Worm (Caenorhabditis elegans) whole organism, young adult: ENCODE results near the gene eif-1.

Experiments used
- B0019.2 ChIP-seq: fragments of 200-800 bp; sonication (Bioruptor generic); conservative IDR thresholded peaks from 2 replicates; pipeline ENCODE4 v1.3.6; 2022; ENCODE audit warnings: missing genetic modification reagents, missing genetic modification characterization, missing compliant biosample characterization
- F49E8.2 ChIP-seq: sonication (generic microtip); optimal IDR thresholded peaks from 3 replicates; lab custom pipeline; 2017; ENCODE audit warnings: missing genetic modification characterization, mild to moderate bottlenecking, missing compliant biosample characterization, antibody characterized with exemption, moderate library complexity; ENCODE audit not compliant: insufficient read depth
- T07F8.4 ChIP-seq: sonication (generic microtip); optimal IDR thresholded peaks from 2 replicates; lab custom pipeline; 2016; ENCODE audit warnings: mild to moderate bottlenecking, missing genetic modification characterization, moderate library complexity, missing compliant biosample characterization
- T26A5.8 ChIP-seq: sonication (generic microtip); optimal IDR thresholded peaks from 2 replicates; lab custom pipeline; 2016; ENCODE audit warnings: missing genetic modification characterization, missing compliant biosample characterization
- Y53G8AR.9 ChIP-seq: fragments of 200-800 bp; sonication (Bioruptor generic); conservative IDR thresholded peaks from 2 replicates; pipeline ENCODE4 v1.3.6; 2022; ENCODE audit warnings: missing genetic modification reagents, missing genetic modification characterization, missing compliant biosample characterization
- Y95B8A.8 ChIP-seq: fragments of 200-800 bp; sonication (Bioruptor generic); IDR thresholded peaks from 2 replicates; pipeline ENCODE4 v1.3.6; 2022; ENCODE audit warnings: missing genetic modification reagents, missing genetic modification characterization, missing compliant biosample characterization
- akir-1 ChIP-seq: fragments of 200-800 bp; sonication (Bioruptor generic); optimal IDR thresholded peaks from 2 replicates; lab custom pipeline; 2018; ENCODE audit warnings: mild to moderate bottlenecking, missing genetic modification characterization, moderate library complexity, missing compliant biosample characterization
- aptf-3 ChIP-seq: fragments of 200-800 bp; sonication (Bioruptor generic); IDR thresholded peaks from 2 replicates; pipeline ENCODE4 v1.3.6; 2022; ENCODE audit warnings: missing genetic modification characterization, missing compliant biosample characterization
- atf-7 ChIP-seq: sonication (generic microtip); optimal IDR thresholded peaks from 2 replicates; lab custom pipeline; 2017; ENCODE audit warnings: mild to moderate bottlenecking, missing genetic modification characterization, missing compliant biosample characterization
- athp-1 ChIP-seq: sonication (generic microtip); optimal IDR thresholded peaks from 2 replicates; lab custom pipeline; 2017; ENCODE audit warnings: mild to moderate bottlenecking, missing genetic modification characterization, missing compliant biosample characterization
- attf-3 ChIP-seq: fragments of 200-800 bp; sonication (Bioruptor generic); conservative IDR thresholded peaks from 2 replicates; pipeline ENCODE4 v1.3.6; 2022; ENCODE audit warnings: missing genetic modification reagents, missing genetic modification characterization, missing compliant biosample characterization
- attf-5 ChIP-seq: fragments of 200-800 bp; sonication (Bioruptor generic); optimal IDR thresholded peaks from 2 replicates; lab custom pipeline; 2018; ENCODE audit warnings: mild to moderate bottlenecking, missing genetic modification characterization, missing compliant biosample characterization
- ceh-40 ChIP-seq: fragments of 200-800 bp; sonication (Bioruptor generic); IDR thresholded peaks from 2 replicates; pipeline ENCODE4 v1.3.6; 2022; ENCODE audit warnings: missing genetic modification characterization, missing compliant biosample characterization
- die-1 ChIP-seq: sonication (generic microtip); optimal IDR thresholded peaks from 2 replicates; lab custom pipeline; 2016; ENCODE audit warnings: missing genotype, mild to moderate bottlenecking, missing genetic modification characterization, missing compliant biosample characterization
- dox-1 ChIP-seq: fragments of 200-800 bp; sonication (Bioruptor generic); IDR thresholded peaks from 2 replicates; pipeline ENCODE4 v1.3.6; 2022; ENCODE audit warnings: missing genetic modification reagents, missing genetic modification characterization, missing compliant biosample characterization
- egl-44 ChIP-seq: fragments of 200-800 bp; sonication (Bioruptor generic); IDR thresholded peaks from 2 replicates; pipeline ENCODE4 v1.3.6; 2022; ENCODE audit warnings: missing genetic modification reagents, missing genetic modification characterization, missing compliant biosample characterization
- fkh-3 ChIP-seq: sonication (generic microtip); optimal IDR thresholded peaks from 2 replicates; lab custom pipeline; 2016; ENCODE audit warnings: mild to moderate bottlenecking, missing genetic modification characterization, missing compliant biosample characterization
- gei-17 ChIP-seq: fragments of 200-800 bp; sonication (Bioruptor generic); optimal IDR thresholded peaks from 2 replicates; lab custom pipeline; 2018; ENCODE audit warnings: mild to moderate bottlenecking, missing genetic modification characterization, missing compliant biosample characterization
- him-1 ChIP-seq: sonication (generic microtip); optimal IDR thresholded peaks from 2 replicates; lab custom pipeline; 2016; ENCODE audit warnings: missing genotype, missing genetic modification reagents, missing genetic modification characterization, missing compliant biosample characterization
- hrde-1 ChIP-seq: sonication (generic microtip); optimal IDR thresholded peaks from 2 replicates; lab custom pipeline; 2016; ENCODE audit warnings: missing genetic modification characterization, mild to moderate bottlenecking, missing compliant biosample characterization, moderate library complexity, missing genotype, missing genetic modification reagents, borderline replicate concordance
- lin-26 ChIP-seq: fragments of 200-800 bp; sonication (Bioruptor generic); IDR thresholded peaks from 2 replicates; pipeline ENCODE4 v1.3.6; 2022; ENCODE audit warnings: missing genetic modification reagents, missing genetic modification characterization, missing compliant biosample characterization
- lin-40 ChIP-seq: sonication (generic microtip); optimal IDR thresholded peaks from 2 replicates; lab custom pipeline; 2016; ENCODE audit warnings: missing genetic modification characterization, mild to moderate bottlenecking, missing compliant biosample characterization, missing genotype, missing genetic modification reagents
- lin-54 ChIP-seq: fragments of 200-800 bp; sonication (Bioruptor generic); optimal IDR thresholded peaks from 2 replicates; lab custom pipeline; 2018; ENCODE audit warnings: mild to moderate bottlenecking, missing genetic modification characterization, missing compliant biosample characterization
- lsl-1 ChIP-seq: fragments of 200-800 bp; sonication (Bioruptor generic); optimal IDR thresholded peaks from 2 replicates; lab custom pipeline; 2018; ENCODE audit warnings: mild to moderate bottlenecking, missing genetic modification characterization, moderate library complexity, missing compliant biosample characterization
- madf-3 ChIP-seq: fragments of 200-800 bp; sonication (Bioruptor generic); IDR thresholded peaks from 2 replicates; pipeline ENCODE4 v1.3.6; 2022; ENCODE audit warnings: missing genetic modification reagents, missing genetic modification characterization, missing compliant biosample characterization
- mcd-1 ChIP-seq: fragments of 200-800 bp; sonication (Bioruptor generic); IDR thresholded peaks from 2 replicates; pipeline ENCODE4 v1.3.6; 2022; ENCODE audit warnings: missing genetic modification reagents, missing genetic modification characterization, missing compliant biosample characterization
- mxl-1 ChIP-seq: sonication (generic microtip); optimal IDR thresholded peaks from 2 replicates; lab custom pipeline; 2016; ENCODE audit warnings: missing genetic modification characterization, missing compliant biosample characterization
- nhr-90 ChIP-seq: sonication (generic microtip); optimal IDR thresholded peaks from 2 replicates; lab custom pipeline; 2016; ENCODE audit warnings: missing genotype, mild to moderate bottlenecking, missing genetic modification characterization, missing compliant biosample characterization
- repo-1 ChIP-seq: sonication (generic microtip); optimal IDR thresholded peaks from 2 replicates; lab custom pipeline; 2017; ENCODE audit warnings: mild to moderate bottlenecking, missing genetic modification characterization, missing compliant biosample characterization
- somi-1 ChIP-seq: fragments of 200-800 bp; sonication (Bioruptor generic); optimal IDR thresholded peaks from 2 replicates; lab custom pipeline; 2018; ENCODE audit warnings: mild to moderate bottlenecking, missing genetic modification characterization, missing compliant biosample characterization
- sptf-2 ChIP-seq: fragments of 200-800 bp; sonication (Bioruptor generic); optimal IDR thresholded peaks from 2 replicates; lab custom pipeline; 2018; ENCODE audit warnings: mild to moderate bottlenecking, missing genetic modification characterization, missing compliant biosample characterization
- unc-62 ChIP-seq: fragments of 150-350 bp; optimal IDR thresholded peaks from 2 replicates; lab custom pipeline; 2014; ENCODE audit warnings: missing biosample characterization, missing genetic modification reagents, missing genetic modification characterization
- zfh-2 ChIP-seq: fragments of 200-800 bp; sonication (Bioruptor generic); conservative IDR thresholded peaks from 2 replicates; pipeline ENCODE4 v1.3.6; 2022; ENCODE audit warnings: missing genetic modification reagents, missing genetic modification characterization, missing compliant biosample characterization
- ztf-6 ChIP-seq: fragments of 200-800 bp; sonication (Bioruptor generic); IDR thresholded peaks from 2 replicates; pipeline ENCODE4 v1.3.6; 2022; ENCODE audit warnings: missing genetic modification reagents, missing genetic modification characterization, missing compliant biosample characterization

The eif-1 gene

ce11 chrII:4981682-4982404, 11.5 kb downstream of the eif-1 start:
- no peak for TF ChIP-seq mxl-1 (tag; lab: Kevin White, UChicago)
- TF ChIP-seq zfh-2, result no peak
- no peak for TF ChIP-seq ceh-40 (GFP tag; lab: Robert Waterston, UW)
- TF ChIP-seq lin-26 (GFP tag; lab: Robert Waterston, UW), result no peak
- TF ChIP-seq attf-3 (GFP tag; lab: Robert Waterston, UW), result no peak
- TF ChIP-seq athp-1 (tag; lab: Kevin White, UChicago), result no peak
- TF ChIP-seq hrde-1 (tag; lab: Kevin White, UChicago), result no peak
- TF ChIP-seq lsl-1 (GFP tag; lab: Kevin White, UChicago), result no peak
- TF ChIP-seq Y95B8A.8 (GFP tag; lab: Robert Waterston, UW), result no peak
- no peak for TF ChIP-seq sptf-2
- no peak for TF ChIP-seq dox-1 (GFP tag; lab: Robert Waterston, UW)
- no peak for TF ChIP-seq madf-3 (GFP tag; lab: Robert Waterston, UW)
- no peak for TF ChIP-seq mcd-1 (GFP tag; lab: Robert Waterston, UW)
- no peak for TF ChIP-seq repo-1 (tag; lab: Kevin White, UChicago)
- TF ChIP-seq fkh-3 (tag; lab: Kevin White, UChicago), result no peak
- TF ChIP-seq T26A5.8 (tag; lab: Kevin White, UChicago), result no peak
- no peak for TF ChIP-seq egl-44 (GFP tag; lab: Robert Waterston, UW)

ce11 chrII:4975311-4975710, 18.1 kb downstream of the eif-1 start:
- no peak for TF ChIP-seq aptf-3
- TF ChIP-seq egl-44 (GFP tag; lab: Robert Waterston, UW), result no peak
- TF ChIP-seq gei-17 (GFP tag; lab: Kevin White, UChicago), result no peak
- no peak for TF ChIP-seq akir-1 (GFP tag; lab: Kevin White, UChicago)
- no peak for TF ChIP-seq Y53G8AR.9 (GFP tag; lab: Robert Waterston, UW)
- TF ChIP-seq B0019.2 (GFP tag; lab: Robert Waterston, UW), result no peak
- TF ChIP-seq F49E8.2, result no peak
- no peak for TF ChIP-seq ztf-6 (GFP tag; lab: Robert Waterston, UW)
- TF ChIP-seq T26A5.8 (tag; lab: Kevin White, UChicago), result no peak
- no peak for TF ChIP-seq somi-1 (GFP tag; lab: Kevin White, UChicago)
- no peak for TF ChIP-seq nhr-90 (tag; lab: Kevin White, UChicago)
- TF ChIP-seq atf-7 (tag; lab: Kevin White, UChicago), result no peak

- TF ChIP-seq unc-62 (GFP tag; lab: Kevin White, UChicago) (no peak), lin-54 (GFP tag; lab: Kevin White, UChicago) (no peak), him-1 (tag; lab: Kevin White, UChicago) (no peak), die-1 (no peak), hrde-1 (tag; lab: Kevin White, UChicago) (no peak), aptf-3 (no peak), T07F8.4 (tag; lab: Kevin White, UChicago) (no peak), lin-40 (tag; lab: Kevin White, UChicago) (no peak), attf-5 (GFP tag; lab: Kevin White, UChicago) (no peak)
Measured at ce11 chrII:4974448-4974951, 18.9 kb downstream of the eif-1 start.
